Worm (Caenorhabditis elegans): ENCODE data around the gene F53F8.3.

ce11 chrV:20662474-20662873 lies 26.9 kb downstream of the F53F8.3 start:
- TF ChIP-seq ceh-30 (tag; optimal IDR thresholded peaks at IDR 0.05) (no peak), ceh-31 (tag; optimal IDR thresholded peaks at IDR 0.05) (no peak), ama-1 (optimal IDR thresholded peaks at IDR 0.05) (no peak), tbx-2 (tag; optimal IDR thresholded peaks at IDR 0.05) (no peak), lin-11 (tag; optimal IDR thresholded peaks at IDR 0.05) (no peak), fax-1 (tag; optimal IDR thresholded peaks at IDR 0.05) (no peak), unc-86 (tag; optimal IDR thresholded peaks at IDR 0.05) (no peak), sox-2 (GFP tag; IDR thresholded peaks at IDR 0.05) (no peak), T23F11.4 (GFP tag; optimal IDR thresholded peaks at IDR 0.05) (no peak), sox-4 (tag; optimal IDR thresholded peaks at IDR 0.05) (no peak), ceh-24 (tag; optimal IDR thresholded peaks at IDR 0.05) (no peak), ceh-48 (tag; optimal IDR thresholded peaks at IDR 0.05) (no peak), F13H6.1 (tag; optimal IDR thresholded peaks at IDR 0.05) (no peak), hlh-8 (tag; optimal IDR thresholded peaks at IDR 0.05) (no peak)

Data from whole organism, late embryonic.